Worm (Caenorhabditis elegans) whole organism, L3 larva: ENCODE results near the gene ldp-1.

Experiments
- ceh-28 ChIP-seq: fragments of 150-350 bp; optimal IDR thresholded peaks from 2 replicates; lab custom pipeline; 2014; ENCODE audit warnings: missing biosample characterization, missing genetic modification reagents, missing genetic modification characterization
- mdl-1 ChIP-seq: fragments of 150-350 bp; optimal IDR thresholded peaks from 2 replicates; lab custom pipeline; 2014; ENCODE audit warnings: missing biosample characterization, missing genetic modification characterization
- nhr-237 ChIP-seq: fragments of 150-350 bp; optimal IDR thresholded peaks from 2 replicates; lab custom pipeline; 2014; ENCODE audit warnings: missing biosample characterization, missing genetic modification characterization
- nhr-77 ChIP-seq: fragments of 150-350 bp; optimal IDR thresholded peaks from 2 replicates; lab custom pipeline; 2014; ENCODE audit warnings: missing biosample characterization, missing genetic modification characterization
- snpc-4 ChIP-seq: fragments of 150-350 bp; optimal IDR thresholded peaks from 2 replicates; lab custom pipeline; 2014; ENCODE audit warnings: missing biosample characterization, missing genetic modification characterization
- zag-1 ChIP-seq: fragments of 150-350 bp; optimal IDR thresholded peaks from 2 replicates; lab custom pipeline; 2014; ENCODE audit warnings: missing biosample characterization, missing genetic modification characterization

ce11 chrV:2132675-2133074 lies 5.3 kb downstream of the ldp-1 start:
- TF ChIP-seq nhr-237 (tag; lab: Kevin White, UChicago): no peak
- TF ChIP-seq mdl-1: no peak
- no peak for TF ChIP-seq snpc-4 (tag; lab: Kevin White, UChicago)
- no peak for TF ChIP-seq zag-1 (tag; lab: Kevin White, UChicago)
- no peak for TF ChIP-seq ceh-28
- TF ChIP-seq nhr-77 (tag; lab: Kevin White, UChicago): no peak
